Fruit fly (Drosophila melanogaster) whole organism, wandering third instar larva: ENCODE data around the gene CG32713.

Experiments used
- CG9705 ChIP-seq: fragments of 200-800 bp; sonication (Bioruptor generic); optimal IDR thresholded peaks from 2 replicates; lab custom pipeline; 2018; ENCODE audit warnings: missing biosample characterization, mild to moderate bottlenecking, missing genetic modification characterization
- HLH106 ChIP-seq: fragments of 200-800 bp; optimal IDR thresholded peaks from 3 replicates; lab custom pipeline; 2019; ENCODE audit warnings: missing biosample characterization, mild to moderate bottlenecking, missing genetic modification characterization, moderate library complexity
- Myc ChIP-seq: fragments of >200 bp; optimal IDR thresholded peaks from 2 replicates; lab custom pipeline; 2017
- N ChIP-seq: fragments of >200 bp; optimal IDR thresholded peaks from 2 replicates; lab custom pipeline; 2018; ENCODE audit warnings: missing biosample characterization, missing external identifiers, missing genetic modification characterization
- OdsH ChIP-seq: fragments of 200-800 bp; sonication (Bioruptor generic); optimal IDR thresholded peaks from 2 replicates; lab custom pipeline; 2016; ENCODE audit warnings: missing biosample characterization, mild to moderate bottlenecking, missing genetic modification characterization
- Rel ChIP-seq, 2 experiments: fragments of 200-800 bp; sonication (Bioruptor generic) in 1 of 2; optimal IDR thresholded peaks; 2 replicates in 1 of 2; 3 replicates in 1 of 2; lab custom pipeline; 2016 to 2019; ENCODE audit warnings: mild to moderate bottlenecking in 2 of 2, missing biosample characterization in 2 of 2, missing genetic modification characterization in 2 of 2, moderate library complexity in 1 of 2
- Vsx2 ChIP-seq: fragments of 200-300, 225-300 bp; sonication (Bioruptor generic); optimal IDR thresholded peaks from 2 replicates; lab custom pipeline; 2018; ENCODE audit warnings: missing biosample characterization, missing genetic modification characterization; ENCODE audit not compliant: partially characterized antibody
- dl ChIP-seq, 2 experiments: fragments of 175-275, 200-275 bp in 1 of 2; fragments of 200-275 bp in 1 of 2; sonication (Bioruptor generic); optimal IDR thresholded peaks; lab custom pipeline; 2018; ENCODE audit warnings: mild to moderate bottlenecking in 2 of 2, missing biosample characterization in 2 of 2, missing genetic modification characterization in 2 of 2, moderate library complexity in 2 of 2; ENCODE audit not compliant: partially characterized antibody in 2 of 2, insufficient read depth in 1 of 2
- foxo ChIP-seq, 2 experiments: fragments of 200-800 bp; sonication (Bioruptor generic); optimal IDR thresholded peaks; 2 replicates in 1 of 2; 3 replicates in 1 of 2; lab custom pipeline; 2016 to 2017; ENCODE audit warnings: missing biosample characterization in 2 of 2, missing genetic modification characterization in 2 of 2
- h ChIP-seq: fragments of 200-800 bp; sonication (Bioruptor generic); optimal IDR thresholded peaks from 3 replicates; lab custom pipeline; 2016; ENCODE audit warnings: missing biosample characterization, mild to moderate bottlenecking, missing genetic modification characterization
- pan ChIP-seq: fragments of >200 bp; optimal IDR thresholded peaks from 2 replicates; lab custom pipeline; 2017
- psq ChIP-seq: fragments of 200-800 bp; sonication (Bioruptor generic); optimal IDR thresholded peaks from 3 replicates; lab custom pipeline; 2017; ENCODE audit warnings: missing biosample characterization, mild to moderate bottlenecking, missing genetic modification characterization, moderate library complexity
- rgr ChIP-seq: fragments of 200-800 bp; sonication (Bioruptor generic); optimal IDR thresholded peaks from 3 replicates; lab custom pipeline; 2016; ENCODE audit warnings: missing biosample characterization, mild to moderate bottlenecking, missing genetic modification characterization

dm6 chrX:8460686-8461085 is 3.3 kb upstream of the CG32713 start, which contains the start of gene CG15347:
- TF ChIP-seq Myc (lab: Kevin White, UChicago) (no peak), CG9705 (GFP tag; lab: Kevin White, UChicago) (no peak), foxo (GFP tag; optimal IDR thresholded peaks at IDR 0.05; lab: Kevin White, UChicago) (no peak), rgr (GFP tag; lab: Kevin White, UChicago) (no peak), pan (lab: Kevin White, UChicago) (no peak), psq (no peak), Vsx2 (GFP tag; lab: Kevin White, UChicago) (no peak), h (no peak), N (GFP tag; lab: Kevin White, UChicago) (no peak), dl (GFP tag; optimal IDR thresholded peaks at IDR 0.05; lab: Kevin White, UChicago; ENCODE audit: insufficient read depth in 1 of 2, partially characterized antibody in 2 of 2) (no peak), Rel (GFP tag; optimal IDR thresholded peaks at IDR 0.05; lab: Kevin White, UChicago) (no peak), Rel (tag; optimal IDR thresholded peaks at IDR 0.05; lab: Kevin White, UChicago) (no peak), OdsH (GFP tag; lab: Kevin White, UChicago) (no peak), HLH106 (tag; lab: Kevin White, UChicago) (no peak)
